Worm (Caenorhabditis elegans) whole organism, L1 larva: Measurements from ENCODE around the gene mec-7.

ENCODE experiments used
- C04F5.9 ChIP-seq: sonication (generic microtip); optimal IDR thresholded peaks from 2 replicates; lab custom pipeline; 2016; ENCODE audit warnings: missing genetic modification characterization, missing compliant biosample characterization
- C16A3.4 ChIP-seq: fragments of 150-350 bp; optimal IDR thresholded peaks from 2 replicates; lab custom pipeline; 2014; ENCODE audit warnings: missing biosample characterization, missing genetic modification characterization
- C34B4.2 ChIP-seq: sonication (generic microtip); optimal IDR thresholded peaks from 2 replicates; lab custom pipeline; 2017; ENCODE audit warnings: mild to moderate bottlenecking, missing genetic modification characterization, missing compliant biosample characterization
- Y116A8C.19 ChIP-seq: sonication (generic microtip); optimal IDR thresholded peaks from 2 replicates; lab custom pipeline; 2016; ENCODE audit warnings: missing compliant biosample characterization, missing genetic modification characterization, borderline replicate concordance
- alr-1 ChIP-seq: fragments of 200-800 bp; sonication (Bioruptor generic); optimal IDR thresholded peaks from 2 replicates; lab custom pipeline; 2018; ENCODE audit warnings: borderline replicate concordance, mild to moderate bottlenecking, missing genetic modification characterization, missing compliant biosample characterization
- ama-1 ChIP-seq: fragments of 150-350 bp; optimal IDR thresholded peaks from 2 replicates; lab custom pipeline; 2014
- ceh-63 ChIP-seq: fragments of 200-800 bp; sonication (Bioruptor generic); optimal IDR thresholded peaks from 2 replicates; lab custom pipeline; 2018; ENCODE audit warnings: mild to moderate bottlenecking, missing genetic modification characterization, missing compliant biosample characterization
- ceh-8 ChIP-seq: fragments of 200-800 bp; sonication (Bioruptor generic); optimal IDR thresholded peaks from 2 replicates; lab custom pipeline; 2018; ENCODE audit warnings: mild to moderate bottlenecking, missing genetic modification characterization, moderate library complexity, missing compliant biosample characterization
- ceh-82 ChIP-seq, 3 experiments: fragments of 150-350 bp in 1 of 3; sonication (generic microtip) in 2 of 3; optimal IDR thresholded peaks; 2 replicates each; lab custom pipeline; 2014 to 2017; ENCODE audit warnings: missing biosample characterization in 3 of 3, missing genetic modification characterization in 3 of 3
- ces-1 ChIP-seq: fragments of 150-350 bp; optimal IDR thresholded peaks from 2 replicates; lab custom pipeline; 2014; ENCODE audit warnings: missing biosample characterization, missing genetic modification reagents, missing genetic modification characterization
- dsc-1 ChIP-seq: sonication (generic microtip); optimal IDR thresholded peaks from 2 replicates; lab custom pipeline; 2016; ENCODE audit warnings: mild to moderate bottlenecking, missing genetic modification characterization, missing compliant biosample characterization
- efl-1 ChIP-seq, 4 experiments: fragments of 150-350 bp; optimal IDR thresholded peaks in 3 of 4; peaks in 1 of 4; 1 replicate in 1 of 4; 2 replicates in 3 of 4; lab custom pipeline; 2014; ENCODE audit warnings: missing biosample characterization in 2 of 4, missing genetic modification characterization in 2 of 4, missing genetic modification reagents in 2 of 4
- egl-13 ChIP-seq: sonication (generic microtip); optimal IDR thresholded peaks from 2 replicates; lab custom pipeline; 2016; ENCODE audit warnings: missing genotype, missing genetic modification reagents, missing genetic modification characterization, missing compliant biosample characterization
- elt-2 ChIP-seq: sonication (generic microtip); optimal IDR thresholded peaks from 2 replicates; lab custom pipeline; 2016; ENCODE audit warnings: missing genetic modification characterization, mild to moderate bottlenecking, inconsistent platforms, missing compliant biosample characterization, missing genetic modification reagents
- fkh-4 ChIP-seq: sonication (generic microtip); optimal IDR thresholded peaks from 2 replicates; lab custom pipeline; 2016; ENCODE audit warnings: missing compliant biosample characterization, missing genetic modification characterization, borderline replicate concordance
- fkh-8 ChIP-seq: sonication (generic microtip); optimal IDR thresholded peaks from 2 replicates; lab custom pipeline; 2016; ENCODE audit warnings: mild to moderate bottlenecking, missing genetic modification characterization, missing compliant biosample characterization
- hlh-17 ChIP-seq: fragments of 200-800 bp; sonication (Bioruptor generic); optimal IDR thresholded peaks from 2 replicates; lab custom pipeline; 2018; ENCODE audit warnings: missing genetic modification characterization, mild to moderate bottlenecking, missing compliant biosample characterization, moderate library complexity, borderline replicate concordance
- hlh-4 ChIP-seq: sonication (generic microtip); optimal IDR thresholded peaks from 2 replicates; lab custom pipeline; 2016; ENCODE audit warnings: mild to moderate bottlenecking, missing genetic modification characterization, missing compliant biosample characterization
- irx-1 ChIP-seq: sonication (generic microtip); optimal IDR thresholded peaks from 2 replicates; lab custom pipeline; 2016; ENCODE audit warnings: missing genetic modification characterization, missing compliant biosample characterization
- isw-1 ChIP-seq: fragments of 200-800 bp; sonication (Bioruptor generic); IDR thresholded peaks from 2 replicates; pipeline ENCODE4 v1.3.6; 2022; ENCODE audit warnings: missing genetic modification characterization, missing compliant biosample characterization
- jun-1 ChIP-seq: fragments of 150-350 bp; optimal IDR thresholded peaks from 2 replicates; lab custom pipeline; 2014; ENCODE audit warnings: missing biosample characterization, missing genetic modification reagents, missing genetic modification characterization
- lin-13 ChIP-seq: fragments of 150-350 bp; optimal IDR thresholded peaks from 2 replicates; lab custom pipeline; 2014; ENCODE audit warnings: missing biosample characterization, missing genetic modification reagents, missing genetic modification characterization
- lin-14 ChIP-seq: fragments of 200-800 bp; sonication (Bioruptor generic); optimal IDR thresholded peaks from 2 replicates; lab custom pipeline; 2018; ENCODE audit warnings: mild to moderate bottlenecking, missing genetic modification characterization, moderate library complexity, missing compliant biosample characterization
- lin-15B ChIP-seq: fragments of 150-350 bp; sonication (generic microtip); optimal IDR thresholded peaks from 3 replicates; lab custom pipeline; 2014; ENCODE audit warnings: missing biosample characterization, missing genetic modification characterization
- lin-35 ChIP-seq, 2 experiments: fragments of 150-350 bp; optimal IDR thresholded peaks; 2 replicates each; lab custom pipeline; 2014; ENCODE audit warnings: missing biosample characterization in 2 of 2, missing genetic modification characterization in 2 of 2, missing genetic modification reagents in 2 of 2
- lir-3 ChIP-seq: sonication (generic microtip); optimal IDR thresholded peaks from 2 replicates; lab custom pipeline; 2016; ENCODE audit warnings: mild to moderate bottlenecking, missing genetic modification characterization, moderate library complexity, missing compliant biosample characterization; ENCODE audit not compliant: poor library complexity
- mdl-1 ChIP-seq, 2 experiments: fragments of 150-350 bp; optimal IDR thresholded peaks; 2 replicates each; lab custom pipeline; 2014 to 2017; ENCODE audit warnings: missing biosample characterization in 2 of 2, missing genetic modification characterization in 2 of 2, inconsistent platforms in 1 of 2
- mef-2 ChIP-seq: fragments of 150-350 bp; optimal IDR thresholded peaks from 2 replicates; lab custom pipeline; 2014; ENCODE audit warnings: missing biosample characterization, missing genetic modification characterization
- nhr-11 ChIP-seq: fragments of 150-350 bp; optimal IDR thresholded peaks from 2 replicates; lab custom pipeline; 2014; ENCODE audit warnings: missing biosample characterization, missing genetic modification characterization
- nhr-12 ChIP-seq: sonication (generic microtip); optimal IDR thresholded peaks from 2 replicates; lab custom pipeline; 2017; ENCODE audit warnings: missing biosample characterization, missing genetic modification characterization
- nhr-19 ChIP-seq: fragments of 200-800 bp; sonication (Bioruptor generic); conservative IDR thresholded peaks from 2 replicates; pipeline ENCODE4 v1.3.6; 2022; ENCODE audit warnings: missing genetic modification characterization, missing compliant biosample characterization
- nhr-237 ChIP-seq: fragments of 150-350 bp; optimal IDR thresholded peaks from 2 replicates; lab custom pipeline; 2014; ENCODE audit warnings: missing biosample characterization, missing genetic modification characterization
- nhr-28 ChIP-seq: fragments of 150-350 bp; optimal IDR thresholded peaks from 2 replicates; lab custom pipeline; 2014; ENCODE audit warnings: missing biosample characterization, missing genetic modification characterization
- nhr-47 ChIP-seq: sonication (generic microtip); optimal IDR thresholded peaks from 2 replicates; lab custom pipeline; 2016; ENCODE audit warnings: mild to moderate bottlenecking, missing genetic modification characterization, moderate library complexity, missing compliant biosample characterization
- nhr-71 ChIP-seq: sonication (generic microtip); optimal IDR thresholded peaks from 2 replicates; lab custom pipeline; 2016; ENCODE audit warnings: mild to moderate bottlenecking, missing genetic modification characterization, moderate library complexity, missing compliant biosample characterization
- nhr-76 ChIP-seq: sonication (generic microtip); optimal IDR thresholded peaks from 2 replicates; lab custom pipeline; 2017; ENCODE audit warnings: missing biosample characterization, missing genetic modification characterization
- nhr-77 ChIP-seq: fragments of 150-350 bp; optimal IDR thresholded peaks from 2 replicates; lab custom pipeline; 2014; ENCODE audit warnings: missing biosample characterization, missing genetic modification characterization
- nhr-84 ChIP-seq: sonication (generic microtip); optimal IDR thresholded peaks from 2 replicates; lab custom pipeline; 2017; ENCODE audit warnings: missing biosample characterization, missing genetic modification characterization
- nhr-85 ChIP-seq: sonication (generic microtip); peaks from one replicate; lab custom pipeline; 2016; ENCODE audit warnings: missing genetic modification characterization, inconsistent platforms, missing compliant biosample characterization
- nhr-90 ChIP-seq: sonication (generic microtip); optimal IDR thresholded peaks from 2 replicates; lab custom pipeline; 2016; ENCODE audit warnings: mild to moderate bottlenecking, missing genetic modification characterization, missing compliant biosample characterization; ENCODE audit not compliant: poor library complexity
- pax-3 ChIP-seq: fragments of 200-800 bp; sonication (Bioruptor generic); optimal IDR thresholded peaks from 2 replicates; lab custom pipeline; 2018; ENCODE audit warnings: mild to moderate bottlenecking, missing genetic modification characterization, moderate library complexity, missing compliant biosample characterization
- pqm-1 ChIP-seq: sonication (generic microtip); optimal IDR thresholded peaks from 3 replicates; lab custom pipeline; 2017; ENCODE audit warnings: missing biosample characterization, missing genetic modification characterization
- rnt-1 ChIP-seq: sonication (generic microtip); optimal IDR thresholded peaks from 2 replicates; lab custom pipeline; 2016; ENCODE audit warnings: mild to moderate bottlenecking, missing genetic modification characterization, moderate library complexity, missing compliant biosample characterization
- skn-1 ChIP-seq: fragments of 150-350 bp; optimal IDR thresholded peaks from 2 replicates; lab custom pipeline; 2014; ENCODE audit warnings: missing biosample characterization, missing genetic modification characterization
- snu-23 ChIP-seq: sonication (generic microtip); optimal IDR thresholded peaks from 2 replicates; lab custom pipeline; 2016; ENCODE audit warnings: missing genetic modification characterization, missing compliant biosample characterization
- sox-4 ChIP-seq: sonication (generic microtip); optimal IDR thresholded peaks from 2 replicates; lab custom pipeline; 2016; ENCODE audit warnings: missing genetic modification characterization, missing compliant biosample characterization
- swsn-7 ChIP-seq: sonication (generic microtip); optimal IDR thresholded peaks from 2 replicates; lab custom pipeline; 2016; ENCODE audit warnings: missing genetic modification characterization, missing compliant biosample characterization
- unc-130 ChIP-seq: fragments of 150-350 bp; optimal IDR thresholded peaks from 2 replicates; lab custom pipeline; 2017; ENCODE audit warnings: missing biosample characterization, missing genetic modification characterization, inconsistent platforms
- unc-62 ChIP-seq: fragments of 150-350 bp; optimal IDR thresholded peaks from 2 replicates; lab custom pipeline; 2014; ENCODE audit warnings: missing biosample characterization, missing genetic modification reagents, missing genetic modification characterization
- unc-98 ChIP-seq: fragments of 200-800 bp; sonication (Bioruptor generic); IDR thresholded peaks from 2 replicates; pipeline ENCODE4 v1.3.6; 2022; ENCODE audit warnings: missing genetic modification characterization, missing compliant biosample characterization
- zag-1 ChIP-seq: fragments of 150-350 bp; optimal IDR thresholded peaks from 2 replicates; lab custom pipeline; 2014; ENCODE audit warnings: missing biosample characterization, missing genetic modification characterization
- ztf-11 ChIP-seq, 2 experiments: sonication (generic microtip); optimal IDR thresholded peaks; 2 replicates each; lab custom pipeline; 2016 to 2017; ENCODE audit warnings: missing genetic modification characterization in 2 of 2, missing biosample characterization in 1 of 2, missing compliant biosample characterization in 1 of 2
- ztf-4 ChIP-seq: fragments of 150-350 bp; optimal IDR thresholded peaks from 2 replicates; lab custom pipeline; 2014; ENCODE audit warnings: missing biosample characterization, missing genetic modification characterization

mec-7 gene

ce11 chrX:7791802-7792201 lies 15.3 kb upstream of the mec-7 start:
- TF ChIP-seq C34B4.2 (tag; lab: Kevin White, UChicago) (no peak), mef-2 (tag; lab: Kevin White, UChicago) (peak; percentile 1), nhr-77 (tag; lab: Kevin White, UChicago) (no peak), lin-15B (tag; lab: Kevin White, UChicago) (no peak), nhr-28 (tag; lab: Kevin White, UChicago) (no peak), jun-1 (tag; lab: Kevin White, UChicago) (peak; percentile 68), efl-1 (optimal IDR thresholded peaks at IDR 0.05; lab: Kevin White, UChicago) (peak in 1 of 2 experiments; percentile 20), efl-1 (GFP tag; optimal IDR thresholded peaks at IDR 0.05 in 1 of 2; lab: Kevin White, UChicago) (peak in 1 of 2 experiments; percentile 22), alr-1 (tag; lab: Kevin White, UChicago) (no peak), nhr-90 (no peak), ceh-63 (GFP tag; lab: Kevin White, UChicago) (no peak), hlh-4 (tag; lab: Kevin White, UChicago) (peak; percentile 33), skn-1 (tag; lab: Kevin White, UChicago) (peak; percentile 25), nhr-84 (tag; lab: Kevin White, UChicago) (no peak), nhr-19 (GFP tag; lab: Robert Waterston, UW) (no peak), sox-4 (tag; lab: Kevin White, UChicago) (peak; percentile 8), ceh-8 (GFP tag; lab: Kevin White, UChicago) (peak; percentile 5), zag-1 (tag; lab: Kevin White, UChicago) (no peak), lin-14 (peak; percentile 80), ceh-82 (tag; optimal IDR thresholded peaks at IDR 0.05; lab: Kevin White, UChicago) (peak in 2 of 3 experiments; percentile 1 to 15), unc-130 (tag; lab: Kevin White, UChicago) (no peak), dsc-1 (tag; lab: Kevin White, UChicago) (peak; percentile 65), nhr-76 (tag; lab: Kevin White, UChicago) (no peak), unc-98 (GFP tag; lab: Robert Waterston, UW) (no peak), lin-35 (GFP tag; optimal IDR thresholded peaks at IDR 0.05; lab: Kevin White, UChicago) (no peak), rnt-1 (tag; lab: Kevin White, UChicago) (no peak), pax-3 (tag; lab: Kevin White, UChicago) (peak; percentile 19), lin-13 (peak; percentile 12), ama-1 (lab: Kevin White, UChicago) (no peak), nhr-11 (peak; percentile 56), isw-1 (0 out of 2 replicates have a peak, but pooled peaks have one; percentile 15), C04F5.9 (no peak), pqm-1 (no peak), fkh-4 (no peak), Y116A8C.19 (tag; lab: Kevin White, UChicago) (no peak), egl-13 (tag; lab: Kevin White, UChicago) (peak; percentile 59), nhr-71 (tag; lab: Kevin White, UChicago) (peak; percentile 86), ztf-4 (tag; lab: Kevin White, UChicago) (peak; percentile 38), elt-2 (no peak), hlh-17 (no peak), ces-1 (GFP tag; lab: Kevin White, UChicago) (no peak), ztf-11 (tag; optimal IDR thresholded peaks at IDR 0.05; lab: Kevin White, UChicago) (no peak), nhr-237 (tag; lab: Kevin White, UChicago) (no peak), unc-62 (GFP tag; lab: Kevin White, UChicago) (no peak), fkh-8 (tag; lab: Kevin White, UChicago) (peak; percentile 94), lir-3 (no peak), nhr-12 (tag; lab: Kevin White, UChicago) (no peak), irx-1 (tag; lab: Kevin White, UChicago) (no peak), mdl-1 (tag; optimal IDR thresholded peaks at IDR 0.05; lab: Kevin White, UChicago) (no peak), C16A3.4 (no peak), snu-23 (GFP tag; lab: Kevin White, UChicago) (no peak), swsn-7 (tag; lab: Kevin White, UChicago) (peak; percentile 63), nhr-47 (tag; lab: Kevin White, UChicago) (peak; percentile 67), nhr-85 (tag; lab: Kevin White, UChicago) (no peak)
